Fruit fly (Drosophila melanogaster) whole organism, embryonic: ENCODE data around the gene Nin.

Experiments
- Atf-2 ChIP-seq: fragments of 200-800 bp; sonication (Bioruptor generic); optimal IDR thresholded peaks from 2 replicates; lab custom pipeline; 2016; ENCODE audit warnings: missing biosample characterization, missing genetic modification characterization
- B-H1 ChIP-seq: fragments of 200-800 bp; sonication (Bioruptor generic); IDR thresholded peaks from 3 replicates; pipeline ENCODE4 v1.3.6; 2022; ENCODE audit warnings: missing biosample characterization, missing genetic modification characterization
- CG10274 ChIP-seq: fragments of 200-800 bp; sonication (Bioruptor generic); optimal IDR thresholded peaks from 3 replicates; lab custom pipeline; 2017; ENCODE audit warnings: missing biosample characterization, mild to moderate bottlenecking, missing genetic modification characterization
- CG13287 ChIP-seq: fragments of 200-800 bp; sonication (Bioruptor generic); IDR thresholded peaks from 2 replicates; pipeline ENCODE4 v1.3.6; 2022; ENCODE audit warnings: missing biosample characterization, missing genetic modification characterization; ENCODE audit not compliant: partially characterized antibody
- CG15601 ChIP-seq: fragments of 200-800 bp; sonication (Bioruptor generic); optimal IDR thresholded peaks from 3 replicates; lab custom pipeline; 2019; ENCODE audit warnings: missing biosample characterization, mild to moderate bottlenecking, missing genetic modification characterization, moderate library complexity
- CG17612 ChIP-seq: fragments of 200-800 bp; sonication (Bioruptor generic); IDR thresholded peaks from 2 replicates; pipeline ENCODE4 v1.3.6; 2022; ENCODE audit warnings: missing biosample characterization, missing genetic modification characterization
- CG1792 ChIP-seq: fragments of 200-800 bp; sonication (Bioruptor generic); optimal IDR thresholded peaks from 2 replicates; lab custom pipeline; 2016; ENCODE audit warnings: missing biosample characterization, missing genetic modification characterization
- CG18262 ChIP-seq: fragments of 200-800 bp; optimal IDR thresholded peaks from 3 replicates; lab custom pipeline; 2019; ENCODE audit warnings: missing biosample characterization, mild to moderate bottlenecking, missing genetic modification characterization, moderate library complexity
- CG2202 ChIP-seq: fragments of 200-800 bp; sonication (Bioruptor generic); optimal IDR thresholded peaks from 2 replicates; lab custom pipeline; 2018; ENCODE audit warnings: missing biosample characterization, mild to moderate bottlenecking, missing genetic modification characterization
- CG30431 ChIP-seq: fragments of 200-800 bp; sonication (Bioruptor generic); optimal IDR thresholded peaks from 2 replicates; lab custom pipeline; 2017; ENCODE audit warnings: missing biosample characterization, missing genetic modification characterization
- CG31365 ChIP-seq: fragments of 200-800 bp; sonication (Bioruptor generic); optimal IDR thresholded peaks from 2 replicates; lab custom pipeline; 2018; ENCODE audit warnings: missing biosample characterization, mild to moderate bottlenecking, missing genetic modification characterization
- CG31441 ChIP-seq: fragments of 200-800 bp; sonication (Bioruptor generic); IDR thresholded peaks from 2 replicates; pipeline ENCODE4 v1.3.6; 2022; ENCODE audit warnings: missing biosample characterization, missing genetic modification characterization
- CG5180 ChIP-seq: fragments of 200-800 bp; sonication (Bioruptor generic); optimal IDR thresholded peaks from 3 replicates; lab custom pipeline; 2017; ENCODE audit warnings: missing biosample characterization, missing genetic modification characterization, mild to moderate bottlenecking, moderate library complexity, missing genetic modification reagents
- CG6654 ChIP-seq: fragments of 200-800 bp; sonication (Bioruptor generic); optimal IDR thresholded peaks from 2 replicates; lab custom pipeline; 2017; ENCODE audit warnings: missing biosample characterization, mild to moderate bottlenecking, missing genetic modification characterization
- Camta ChIP-seq: fragments of 200-800 bp; sonication (Bioruptor generic); optimal IDR thresholded peaks from 2 replicates; lab custom pipeline; 2016; ENCODE audit warnings: missing biosample characterization, missing genetic modification characterization
- CrebB ChIP-seq: fragments of 200-800 bp; sonication (Bioruptor generic); optimal IDR thresholded peaks from 3 replicates; lab custom pipeline; 2018; ENCODE audit warnings: missing biosample characterization, mild to moderate bottlenecking, missing genetic modification characterization
- Drgx ChIP-seq: fragments of 200-800 bp; sonication (Bioruptor generic); IDR thresholded peaks from 2 replicates; pipeline ENCODE4 v1.3.6; 2022; ENCODE audit warnings: missing biosample characterization, missing genetic modification characterization
- Ets97D ChIP-seq: fragments of 200-800 bp; sonication (Bioruptor generic); optimal IDR thresholded peaks from 3 replicates; lab custom pipeline; 2016; ENCODE audit warnings: missing biosample characterization, missing genetic modification characterization
- Hmr ChIP-seq: fragments of 200-800 bp; sonication (Bioruptor generic); optimal IDR thresholded peaks from 3 replicates; lab custom pipeline; 2017; ENCODE audit warnings: mild to moderate bottlenecking, missing biosample characterization, missing genetic modification reagents, missing genetic modification characterization
- Hr78 ChIP-seq, 2 experiments: fragments of 200-800 bp in 1 of 2; fragments of >200 bp in 1 of 2; sonication (Bioruptor generic) in 1 of 2; optimal IDR thresholded peaks; 2 replicates each; lab custom pipeline; 2017 to 2019; ENCODE audit warnings: missing biosample characterization in 2 of 2, missing genetic modification characterization in 2 of 2, mild to moderate bottlenecking in 1 of 2, moderate library complexity in 1 of 2
- Lim3 ChIP-seq: fragments of 200-800 bp; sonication (Bioruptor generic); IDR thresholded peaks from 2 replicates; pipeline ENCODE4 v1.3.6; 2022; ENCODE audit warnings: missing biosample characterization, missing genetic modification characterization
- Med ChIP-seq: fragments of 200-800 bp; sonication (Bioruptor generic); peaks from one replicate; lab custom pipeline; 2016; ENCODE audit warnings: missing biosample characterization, missing genetic modification characterization, mild to moderate bottlenecking, inconsistent platforms, moderate library complexity
- Mrtf ChIP-seq: fragments of 200-800 bp; sonication (Bioruptor generic); IDR thresholded peaks from 3 replicates; pipeline ENCODE4 v1.3.6; 2022; ENCODE audit warnings: missing biosample characterization, missing genetic modification characterization
- Tbp ChIP-seq: fragments of >200 bp; optimal IDR thresholded peaks from 2 replicates; lab custom pipeline; 2018; ENCODE audit warnings: missing biosample characterization, missing genetic modification characterization
- Vsx1 ChIP-seq: fragments of 200-800 bp; sonication (Bioruptor generic); optimal IDR thresholded peaks from 2 replicates; lab custom pipeline; 2017; ENCODE audit warnings: missing biosample characterization, mild to moderate bottlenecking, missing genetic modification characterization, missing genetic modification reagents
- bsh ChIP-seq, 2 experiments: fragments of 200-800 bp; sonication (Bioruptor generic); optimal IDR thresholded peaks; 2 replicates each; lab custom pipeline; 2017 to 2018; ENCODE audit warnings: mild to moderate bottlenecking in 2 of 2, missing biosample characterization in 2 of 2, missing genetic modification characterization in 2 of 2, moderate library complexity in 1 of 2
- caup ChIP-seq: fragments of 200-800 bp; sonication (Bioruptor generic); optimal IDR thresholded peaks from 3 replicates; lab custom pipeline; 2017; ENCODE audit warnings: missing biosample characterization, mild to moderate bottlenecking, missing genetic modification characterization, moderate library complexity; ENCODE audit not compliant: severe bottlenecking
- cg ChIP-seq: fragments of 200-800 bp; sonication (Bioruptor generic); optimal IDR thresholded peaks from 3 replicates; lab custom pipeline; 2019; ENCODE audit warnings: missing biosample characterization, mild to moderate bottlenecking, missing genetic modification characterization, moderate library complexity
- chm ChIP-seq: fragments of 200-800 bp; sonication (Bioruptor generic); IDR thresholded peaks from 2 replicates; pipeline ENCODE4 v1.3.6; 2022; ENCODE audit warnings: missing biosample characterization, missing genetic modification characterization
- ci ChIP-seq: fragments of 200-800 bp; sonication (Bioruptor generic); IDR thresholded peaks from 3 replicates; pipeline ENCODE4 v1.3.6; 2022; ENCODE audit warnings: missing biosample characterization, missing genetic modification characterization
- corto ChIP-seq: fragments of 200-800 bp; sonication (Bioruptor generic); optimal IDR thresholded peaks from 2 replicates; lab custom pipeline; 2016; ENCODE audit warnings: missing biosample characterization, mild to moderate bottlenecking, missing genetic modification characterization, moderate library complexity
- lbe ChIP-seq: fragments of 200-800 bp; sonication (Bioruptor generic); optimal IDR thresholded peaks from 2 replicates; lab custom pipeline; 2016; ENCODE audit warnings: missing biosample characterization, mild to moderate bottlenecking, missing genetic modification characterization
- nerfin-2 ChIP-seq: fragments of 200-800 bp; sonication (Bioruptor generic); IDR thresholded peaks from 2 replicates; pipeline ENCODE4 v1.3.6; 2022; ENCODE audit warnings: missing biosample characterization, missing genetic modification characterization; ENCODE audit not compliant: partially characterized antibody
- nom ChIP-seq: fragments of 200-800 bp; sonication (Bioruptor generic); optimal IDR thresholded peaks from 2 replicates; lab custom pipeline; 2017; ENCODE audit warnings: missing biosample characterization, missing genetic modification characterization, mild to moderate bottlenecking, moderate library complexity, missing genetic modification reagents
- pita ChIP-seq: fragments of 200-800 bp; sonication (Bioruptor generic); optimal IDR thresholded peaks from 2 replicates; lab custom pipeline; 2017; ENCODE audit warnings: missing biosample characterization, mild to moderate bottlenecking, missing genetic modification characterization
- ranshi ChIP-seq: fragments of 200-800 bp; sonication (Bioruptor generic); IDR thresholded peaks from 2 replicates; pipeline ENCODE4 v1.3.6; 2022; ENCODE audit warnings: missing biosample characterization, missing genetic modification characterization
- so ChIP-seq: fragments of 200-800 bp; sonication (Bioruptor generic); IDR thresholded peaks from 3 replicates; pipeline ENCODE4 v1.3.6; 2022; ENCODE audit warnings: missing biosample characterization, missing genetic modification characterization
- sug ChIP-seq: fragments of 200-800 bp; optimal IDR thresholded peaks from 2 replicates; lab custom pipeline; 2019; ENCODE audit warnings: missing biosample characterization, mild to moderate bottlenecking, missing genetic modification characterization, moderate library complexity
- tio ChIP-seq: fragments of 200-800 bp; sonication (Bioruptor generic); optimal IDR thresholded peaks from 2 replicates; lab custom pipeline; 2017; ENCODE audit warnings: missing biosample characterization, missing genetic modification characterization, inconsistent platforms
- z ChIP-seq: fragments of 200-800 bp; sonication (Bioruptor generic); IDR thresholded peaks from 3 replicates; pipeline ENCODE4 v1.3.6; 2022; ENCODE audit warnings: missing biosample characterization, missing genetic modification characterization

Nin gene

dm6 chr2L:5288721-5289120, 10.4 kb upstream of the Nin start, which contains the start of gene vri (continued):
- no peak for TF ChIP-seq CG13287 (GFP tag; lab: Robert Waterston, UW)
- TF ChIP-seq CG1792 (GFP tag; lab: Kevin White, UChicago), result no peak
- no peak for TF ChIP-seq cg (GFP tag; lab: Kevin White, UChicago)
- TF ChIP-seq ci, result 0 out of 3 replicates have a peak, but pooled peaks have one; percentile 25
- no peak for TF ChIP-seq Tbp
- no peak for TF ChIP-seq tio (GFP tag; lab: Kevin White, UChicago)
- TF ChIP-seq Atf-2, result no peak
- no peak for TF ChIP-seq ranshi (GFP tag; lab: Robert Waterston, UW)
- peak; percentile 26 for TF ChIP-seq CG15601 (tag; lab: Kevin White, UChicago)
- TF ChIP-seq pita (GFP tag; lab: Kevin White, UChicago), result no peak
- no peak for TF ChIP-seq Hr78 (GFP tag; optimal IDR thresholded peaks at IDR 0.05; lab: Kevin White, UChicago)
- TF ChIP-seq, all 482 proteins: peak for 6

- TF ChIP-seq Camta (GFP tag; lab: Kevin White, UChicago) (no peak), Lim3 (GFP tag; lab: Robert Waterston, UW) (no peak), Vsx1 (GFP tag; lab: Kevin White, UChicago) (no peak), caup (GFP tag; lab: Kevin White, UChicago) (no peak), z (GFP tag; lab: Robert Waterston, UW) (no peak), B-H1 (GFP tag; lab: Robert Waterston, UW) (no peak), nerfin-2 (GFP tag; lab: Robert Waterston, UW) (0 out of 2 replicates have a peak, but pooled peaks have one; percentile 42), CG2202 (tag; lab: Kevin White, UChicago) (no peak), Mrtf (GFP tag; lab: Robert Waterston, UW) (0 out of 3 replicates have a peak, but pooled peaks have one; percentile 6), so (GFP tag; lab: Robert Waterston, UW) (no peak), CrebB (no peak), CG17612 (GFP tag; lab: Robert Waterston, UW) (no peak), CG18262 (tag; lab: Kevin White, UChicago) (no peak), sug (tag; lab: Kevin White, UChicago) (no peak), lbe (GFP tag; lab: Kevin White, UChicago) (peak; percentile 32), nom (GFP tag; lab: Kevin White, UChicago) (peak; percentile 35)
Measured at dm6 chr2L:5288262-5288621, 9.9 kb upstream of the Nin start.

- no peak for TF ChIP-seq CG31365
- TF ChIP-seq nom (GFP tag; lab: Kevin White, UChicago), result peak; percentile 94
- TF ChIP-seq CG30431, result no peak
- no peak for TF ChIP-seq CG10274 (GFP tag; lab: Kevin White, UChicago)
- peak; percentile 74 for TF ChIP-seq lbe (GFP tag; lab: Kevin White, UChicago)
- TF ChIP-seq corto (GFP tag; lab: Kevin White, UChicago), result peak; percentile 44
- peak; percentile 49 for TF ChIP-seq Med (GFP tag; lab: Kevin White, UChicago)
- TF ChIP-seq CG6654 (GFP tag; lab: Kevin White, UChicago), result no peak
- peak in 1 of 2 experiments; percentile 88 for TF ChIP-seq bsh (GFP tag; optimal IDR thresholded peaks at IDR 0.05; lab: Kevin White, UChicago)
- no peak for TF ChIP-seq CG31441
- TF ChIP-seq CG5180 (GFP tag; lab: Kevin White, UChicago), result peak; percentile 6
- peak; percentile 60; the same call in 1 of the 2 replicates for TF ChIP-seq Drgx (GFP tag; lab: Robert Waterston, UW)
- no peak for TF ChIP-seq Hmr (GFP tag; lab: Kevin White, UChicago)
- TF ChIP-seq chm (GFP tag; lab: Robert Waterston, UW), result no peak
- no peak for TF ChIP-seq Ets97D (GFP tag; lab: Kevin White, UChicago)
Measured at dm6 chr2L:5287599-5288261, 9.4 kb upstream of the Nin start.
